Worm (Caenorhabditis elegans): ENCODE results near the gene npr-5.

- no peak for TF ChIP-seq K09A11.1 (tag; optimal IDR thresholded peaks at IDR 0.05; ENCODE audit: insufficient read depth)
- TF ChIP-seq pqm-1 (tag; optimal IDR thresholded peaks at IDR 0.05): no peak
- no peak for TF ChIP-seq lim-6 (tag; optimal IDR thresholded peaks at IDR 0.05)
- no peak for TF ChIP-seq nfya-1 (tag; optimal IDR thresholded peaks at IDR 0.05)
- no peak for TF ChIP-seq che-1 (tag; optimal IDR thresholded peaks at IDR 0.05)
- TF ChIP-seq ama-1 (optimal IDR thresholded peaks at IDR 0.05): no peak
- TF ChIP-seq unc-86 (tag; optimal IDR thresholded peaks at IDR 0.05): no peak
- no peak for TF ChIP-seq C38D4.7 (GFP tag; optimal IDR thresholded peaks at IDR 0.05)
- TF ChIP-seq sdc-2 (tag; optimal IDR thresholded peaks at IDR 0.05): no peak
- TF ChIP-seq ceh-45 (GFP tag; IDR thresholded peaks at IDR 0.05): no peak
- TF ChIP-seq T23F11.4 (GFP tag; optimal IDR thresholded peaks at IDR 0.05): no peak
Observed at ce11 chrV:303271-303670, 21.8 kb upstream of the npr-5 start.
